Comparison of ENCODE assay signal across 1 fruit fly cellular context in the genomic region with DNA sequence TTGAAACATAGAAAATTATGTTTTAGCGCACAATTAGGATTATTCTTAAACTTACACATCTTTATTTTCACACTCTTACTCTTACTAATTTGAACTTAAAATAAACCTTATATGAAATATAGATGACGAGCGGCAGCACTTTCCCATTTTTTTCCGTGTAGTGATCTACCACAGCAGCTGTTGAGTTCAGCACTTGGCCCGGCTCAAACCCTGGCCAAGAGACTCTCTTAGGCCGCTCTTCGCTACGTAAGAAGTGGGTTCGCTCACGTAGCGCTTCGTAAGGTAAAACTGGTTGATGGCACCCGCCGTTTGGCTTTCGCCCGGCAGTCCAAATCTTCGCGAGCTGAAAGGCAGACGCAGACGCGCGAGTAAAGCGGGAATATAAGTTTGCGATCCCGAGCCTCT.
TF ChIP-seq lines count a peak whose summit lies in the region.

Gene Osi24 (plus strand): TSS at position 324 of the 405 bp plus-strand sequence.

TF ChIP-seq in whole organism, embryonic, 481 proteins besides CTCF, POLR2A, EP300 and RAD21 (continued from another document):
- no peak for TF ChIP-seq ash1 (GFP tag; optimal IDR thresholded peaks at IDR 0.05; lab: Kevin White, UChicago)
- TF ChIP-seq Kr (GFP tag; optimal IDR thresholded peaks at IDR 0.05; lab: Kevin White, UChicago), result no peak
- peak; percentile 5 for TF ChIP-seq CG10654 (GFP tag; optimal IDR thresholded peaks at IDR 0.05; lab: Kevin White, UChicago)
- no peak for TF ChIP-seq CG14710 (tag; optimal IDR thresholded peaks at IDR 0.05; lab: Kevin White, UChicago)
- peak; percentile 73 for TF ChIP-seq CG14441 (GFP tag; IDR thresholded peaks at IDR 0.05; lab: Robert Waterston, UW)
- peak; percentile 30 for TF ChIP-seq CG9609 (GFP tag; optimal IDR thresholded peaks at IDR 0.05; lab: Kevin White, UChicago)
- peak; percentile 48; the same call in 1 of the 3 replicates for TF ChIP-seq CG7357 (GFP tag; IDR thresholded peaks at IDR 0.05; lab: Robert Waterston, UW)
- peak; percentile 32 for TF ChIP-seq CHES-1-like (GFP tag; optimal IDR thresholded peaks at IDR 0.05; lab: Kevin White, UChicago)
- no peak for TF ChIP-seq CG8281 (tag; optimal IDR thresholded peaks at IDR 0.05; lab: Kevin White, UChicago)
- TF ChIP-seq sens-2 (GFP tag; IDR thresholded peaks at IDR 0.05; lab: Robert Waterston, UW), result peak; percentile 62; the same call in 1 of the 2 replicates
- no peak for TF ChIP-seq lola (GFP tag; optimal IDR thresholded peaks at IDR 0.05; lab: Kevin White, UChicago)
- no peak for TF ChIP-seq Ets97D (GFP tag; optimal IDR thresholded peaks at IDR 0.05; lab: Kevin White, UChicago)
- peak; percentile 83 for TF ChIP-seq so (GFP tag; IDR thresholded peaks at IDR 0.05; lab: Robert Waterston, UW)
- TF ChIP-seq btn (GFP tag; optimal IDR thresholded peaks at IDR 0.05; lab: Kevin White, UChicago), result no peak
- no peak for TF ChIP-seq p53 (GFP tag; optimal IDR thresholded peaks at IDR 0.05; lab: Kevin White, UChicago)
- TF ChIP-seq pfk (GFP tag; optimal IDR thresholded peaks at IDR 0.05; lab: Kevin White, UChicago), result no peak
- TF ChIP-seq CG15479 (GFP tag; optimal IDR thresholded peaks at IDR 0.05; lab: Kevin White, UChicago), result no peak
- no peak for TF ChIP-seq fu2 (GFP tag; optimal IDR thresholded peaks at IDR 0.05; lab: Kevin White, UChicago)
- no peak for TF ChIP-seq CG30431 (GFP tag; optimal IDR thresholded peaks at IDR 0.05; lab: Kevin White, UChicago)
- TF ChIP-seq exex (tag; optimal IDR thresholded peaks at IDR 0.05; lab: Kevin White, UChicago), result no peak
- no peak for TF ChIP-seq abd-A (tag; optimal IDR thresholded peaks at IDR 0.05; lab: Kevin White, UChicago)
- TF ChIP-seq al (GFP tag; IDR thresholded peaks at IDR 0.05; lab: Robert Waterston, UW), result peak; percentile 22; the same call in 1 of the 2 replicates
- TF ChIP-seq CG12769 (tag; optimal IDR thresholded peaks at IDR 0.05; lab: Kevin White, UChicago), result peak; percentile 76
- TF ChIP-seq CG17612 (GFP tag; IDR thresholded peaks at IDR 0.05; lab: Robert Waterston, UW), result 0 out of 2 replicates have a peak, but pooled peaks have one; percentile 18
- no peak for TF ChIP-seq CG10274 (GFP tag; optimal IDR thresholded peaks at IDR 0.05; lab: Kevin White, UChicago)
- TF ChIP-seq ttk (GFP tag; IDR thresholded peaks at IDR 0.05; lab: Robert Waterston, UW), result peak; percentile 77
- peak; percentile 39 for TF ChIP-seq Ssrp (tag; optimal IDR thresholded peaks at IDR 0.05; lab: Kevin White, UChicago)
- TF ChIP-seq Dbx (GFP tag; IDR thresholded peaks at IDR 0.05; lab: Robert Waterston, UW), result no peak
- no peak for TF ChIP-seq da (GFP tag; optimal IDR thresholded peaks at IDR 0.05; lab: Kevin White, UChicago)
- no peak for TF ChIP-seq gce (GFP tag; IDR thresholded peaks at IDR 0.05; lab: Robert Waterston, UW)
- no peak for TF ChIP-seq gcm (GFP tag; optimal IDR thresholded peaks at IDR 0.05; lab: Kevin White, UChicago)
- peak; percentile 53; the same call in 1 of the 2 replicates for TF ChIP-seq CG4730 (GFP tag; IDR thresholded peaks at IDR 0.05; lab: Robert Waterston, UW)
- no peak for TF ChIP-seq nom (GFP tag; optimal IDR thresholded peaks at IDR 0.05; lab: Kevin White, UChicago)
- peak; percentile 29 for TF ChIP-seq Sox100B (GFP tag; optimal IDR thresholded peaks at IDR 0.05; lab: Kevin White, UChicago)
- no peak for TF ChIP-seq Hmx (GFP tag; optimal IDR thresholded peaks at IDR 0.05; lab: Kevin White, UChicago)
- no peak for TF ChIP-seq grn (GFP tag; optimal IDR thresholded peaks at IDR 0.05; lab: Kevin White, UChicago)
- no peak for TF ChIP-seq CG9727 (GFP tag; optimal IDR thresholded peaks at IDR 0.05; lab: Kevin White, UChicago)
- TF ChIP-seq PHDP (tag; optimal IDR thresholded peaks at IDR 0.05; lab: Kevin White, UChicago), result peak; percentile 38
- no peak for TF ChIP-seq inv (GFP tag; IDR thresholded peaks at IDR 0.05; lab: Robert Waterston, UW; ENCODE audit: partially characterized antibody)
- TF ChIP-seq CG2129 (GFP tag; IDR thresholded peaks at IDR 0.05; lab: Robert Waterston, UW; ENCODE audit: partially characterized antibody), result no peak
- TF ChIP-seq sqz (GFP tag; optimal IDR thresholded peaks at IDR 0.05; lab: Kevin White, UChicago), result no peak
- TF ChIP-seq Chrac-16 (GFP tag; optimal IDR thresholded peaks at IDR 0.05; lab: Kevin White, UChicago), result peak; percentile 22
- no peak for TF ChIP-seq CG8359 (GFP tag; optimal IDR thresholded peaks at IDR 0.05; lab: Kevin White, UChicago; ENCODE audit: borderline replicate concordance)
- peak; percentile 3 for TF ChIP-seq CG33213 (GFP tag; optimal IDR thresholded peaks at IDR 0.05; lab: Kevin White, UChicago)
- TF ChIP-seq gcm2 (GFP tag; optimal IDR thresholded peaks at IDR 0.05; lab: Kevin White, UChicago), result no peak
- no peak for TF ChIP-seq CG11560 (tag; IDR thresholded peaks at IDR 0.05; lab: Robert Waterston, UW)
- no peak for TF ChIP-seq CG13894 (tag; optimal IDR thresholded peaks at IDR 0.05; lab: Kevin White, UChicago)
- TF ChIP-seq insv (GFP tag; optimal IDR thresholded peaks at IDR 0.05; lab: Kevin White, UChicago), result no peak
